Worm (Caenorhabditis elegans): Measurements from ENCODE around the gene C33F10.12.
"Not testable (repeated sequence)": the region's sequence is repeated elsewhere in the genome, so short reads cannot be mapped to it uniquely, and the experiment has no call there.

DNA sequence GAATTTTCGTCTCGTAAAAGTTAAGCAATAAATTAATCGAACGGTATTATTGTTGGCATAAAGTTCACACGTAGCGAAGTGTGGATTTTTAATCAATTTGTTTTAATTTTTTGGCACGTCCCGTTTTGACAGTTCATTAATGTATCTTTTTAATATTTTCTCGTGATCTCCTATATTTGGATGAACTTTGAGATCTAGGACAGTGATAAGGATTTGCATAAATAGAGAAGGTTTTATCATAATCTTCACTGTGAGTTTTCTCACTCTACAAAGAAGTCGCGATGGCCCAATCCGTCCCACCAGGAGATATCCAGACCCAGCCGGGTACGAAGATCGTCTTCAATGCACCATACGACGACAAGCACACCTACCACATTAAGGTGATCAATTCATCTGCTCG lies 12.4 kb downstream of the C33F10.12 start, which contains the start of the genes C33F10.8 and msp-40:
- not testable (repeated sequence) for TF ChIP-seq pha-4 (tag; optimal IDR thresholded peaks at IDR 0.05); attf-3 (GFP tag; conservative IDR thresholded peaks at IDR 0.05); bed-2 (GFP tag; IDR thresholded peaks at IDR 0.05); ztf-6 (GFP tag; IDR thresholded peaks at IDR 0.05); egl-18 (GFP tag; IDR thresholded peaks at IDR 0.05); lsl-1 (GFP tag; optimal IDR thresholded peaks at IDR 0.05); aptf-2 (GFP tag; conservative IDR thresholded peaks at IDR 0.05); ccch-3 (GFP tag; optimal IDR thresholded peaks at IDR 0.05); tlf-1 (GFP tag; optimal IDR thresholded peaks at IDR 0.05); B0261.1 (tag; optimal IDR thresholded peaks at IDR 0.05); F52B5.7 (tag; optimal IDR thresholded peaks at IDR 0.05)
